Worm (Caenorhabditis elegans): ENCODE results near the gene jmjd-5.
A peak's percentile ranks its signal among the peaks of the same experiment; 100 is the strongest.

Gene jmjd-5

ce11 chrV:11123817-11124337 is 3.4 kb upstream of the jmjd-5 start, which contains the start of the genes atp-5 and lmtr-3 (continued):
- TF ChIP-seq nhr-120 (GFP tag; IDR thresholded peaks at IDR 0.05) (no peak), mxl-1 (tag; optimal IDR thresholded peaks at IDR 0.05) (no peak), dox-1 (GFP tag; IDR thresholded peaks at IDR 0.05) (peak; percentile 93), madf-10 (tag; optimal IDR thresholded peaks at IDR 0.05) (peak; percentile 68), Y53F4B.3 (GFP tag; IDR thresholded peaks at IDR 0.05) (no peak), K12H6.12 (tag; optimal IDR thresholded peaks at IDR 0.05) (no peak), C17E4.6 (GFP tag; IDR thresholded peaks at IDR 0.05) (no peak), Y56A3A.18 (GFP tag; IDR thresholded peaks at IDR 0.05) (no peak), Y67H2A.10 (GFP tag; conservative IDR thresholded peaks at IDR 0.05) (peak; percentile 76), let-526 (GFP tag; IDR thresholded peaks at IDR 0.05) (peak; percentile 91), hrde-1 (tag; optimal IDR thresholded peaks at IDR 0.05; ENCODE audit: borderline replicate concordance) (no peak), egl-18 (GFP tag; IDR thresholded peaks at IDR 0.05) (no peak), mcd-1 (GFP tag; IDR thresholded peaks at IDR 0.05) (peak; percentile 64), ccch-3 (GFP tag; optimal IDR thresholded peaks at IDR 0.05) (peak; percentile 23), somi-1 (GFP tag; optimal IDR thresholded peaks at IDR 0.05) (peak; percentile 4), lin-26 (GFP tag; IDR thresholded peaks at IDR 0.05) (peak; percentile 33; the same call in 1 of the 2 replicates), snpc-1.1 (tag; optimal IDR thresholded peaks at IDR 0.05; ENCODE audit: insufficient read depth) (peak; percentile 22)

ce11 chrV:11124922-11125321 is 2.4 kb upstream of the jmjd-5 start, which contains the start of gene C06H2.2:
TSS of gene C06H2.2 (plus strand) at chrV:11125222.
- TF ChIP-seq hlh-26 (GFP tag; conservative IDR thresholded peaks at IDR 0.05) (no peak), madf-10 (tag; optimal IDR thresholded peaks at IDR 0.05) (no peak), zim-3 (tag; optimal IDR thresholded peaks at IDR 0.05) (no peak), unc-62 (GFP tag; optimal IDR thresholded peaks at IDR 0.05) (no peak), ekl-4 (GFP tag; IDR thresholded peaks at IDR 0.05) (no peak), akir-1 (GFP tag; optimal IDR thresholded peaks at IDR 0.05) (no peak), lsl-1 (GFP tag; optimal IDR thresholded peaks at IDR 0.05) (no peak), ZK185.1 (tag; optimal IDR thresholded peaks at IDR 0.05; ENCODE audit: poor library complexity, severe bottlenecking) (no peak), egl-18 (GFP tag; IDR thresholded peaks at IDR 0.05) (no peak), F49E8.2 (tag; optimal IDR thresholded peaks at IDR 0.05; ENCODE audit: insufficient read depth) (no peak), F52B5.7 (tag; optimal IDR thresholded peaks at IDR 0.05) (no peak), ets-4 (GFP tag; optimal IDR thresholded peaks at IDR 0.05) (no peak), B0336.3 (GFP tag; IDR thresholded peaks at IDR 0.05) (no peak), lir-1 (GFP tag; conservative IDR thresholded peaks at IDR 0.05) (no peak), rcor-1 (GFP tag; IDR thresholded peaks at IDR 0.05) (no peak), nhr-80 (tag; optimal IDR thresholded peaks at IDR 0.05) (no peak), pha-4 (tag; optimal IDR thresholded peaks at IDR 0.05) (no peak)

ce11 chrV:11131801-11132200 is 4.5 kb downstream of the jmjd-5 start:
- TF ChIP-seq C17E4.6 (GFP tag; IDR thresholded peaks at IDR 0.05) (no peak), ceh-40 (GFP tag; IDR thresholded peaks at IDR 0.05) (no peak), F39B2.1 (GFP tag; IDR thresholded peaks at IDR 0.05) (no peak), fkh-3 (tag; optimal IDR thresholded peaks at IDR 0.05) (no peak), sdz-38 (tag; optimal IDR thresholded peaks at IDR 0.05) (no peak), madf-6 (GFP tag; IDR thresholded peaks at IDR 0.05) (no peak), tlf-1 (GFP tag; optimal IDR thresholded peaks at IDR 0.05) (no peak), hmg-1.2 (GFP tag; IDR thresholded peaks at IDR 0.05) (no peak)

Data from whole organism, young adult.